Fruit fly (Drosophila melanogaster) whole organism, wandering third instar larva: ENCODE measurements around the gene CG13675.

Experiments
- Abd-B ChIP-seq: fragments of >200 bp; optimal IDR thresholded peaks from 2 replicates; lab custom pipeline; 2017; ENCODE audit warnings: missing biosample characterization, missing genetic modification characterization
- CG32264 ChIP-seq: fragments of 200-800 bp; sonication (Bioruptor generic); optimal IDR thresholded peaks from 2 replicates; lab custom pipeline; 2016; ENCODE audit warnings: missing biosample characterization, missing genetic modification characterization
- CG9705 ChIP-seq: fragments of 200-800 bp; sonication (Bioruptor generic); optimal IDR thresholded peaks from 2 replicates; lab custom pipeline; 2018; ENCODE audit warnings: missing biosample characterization, mild to moderate bottlenecking, missing genetic modification characterization
- CrebA ChIP-seq: fragments of 200-800 bp; sonication (Bioruptor generic); optimal IDR thresholded peaks from 2 replicates; lab custom pipeline; 2016; ENCODE audit warnings: missing biosample characterization, mild to moderate bottlenecking, missing genetic modification characterization, borderline replicate concordance
- Dfd ChIP-seq: fragments of >200 bp; optimal IDR thresholded peaks from 2 replicates; lab custom pipeline; 2017; ENCODE audit warnings: missing biosample characterization, missing genetic modification characterization
- Dif ChIP-seq: fragments of 200-275, 200-300 bp; sonication (Bioruptor generic); optimal IDR thresholded peaks from 2 replicates; lab custom pipeline; 2018; ENCODE audit warnings: missing biosample characterization, missing genetic modification characterization; ENCODE audit not compliant: partially characterized antibody
- GATAd ChIP-seq: sonication (Bioruptor generic); optimal IDR thresholded peaks from 2 replicates; lab custom pipeline; 2016; ENCODE audit warnings: missing biosample characterization, missing genetic modification characterization
- HLH106 ChIP-seq: fragments of 200-800 bp; optimal IDR thresholded peaks from 3 replicates; lab custom pipeline; 2019; ENCODE audit warnings: missing biosample characterization, mild to moderate bottlenecking, missing genetic modification characterization, moderate library complexity
- Hnf4 ChIP-seq: fragments of 200-800 bp; sonication (Bioruptor generic); optimal IDR thresholded peaks from 2 replicates; lab custom pipeline; 2016; ENCODE audit warnings: missing biosample characterization, mild to moderate bottlenecking, missing genetic modification characterization
- Hr78 ChIP-seq: fragments of >200 bp; optimal IDR thresholded peaks from 2 replicates; lab custom pipeline; 2017; ENCODE audit warnings: missing biosample characterization, missing genetic modification characterization
- Hr83 ChIP-seq: fragments of 200-300 bp; sonication (Bioruptor generic); optimal IDR thresholded peaks from 2 replicates; lab custom pipeline; 2016; ENCODE audit warnings: missing biosample characterization, mild to moderate bottlenecking, missing genetic modification characterization, moderate library complexity; ENCODE audit not compliant: poor library complexity, severe bottlenecking
- Jra ChIP-seq: sonication (Bioruptor generic); optimal IDR thresholded peaks from 2 replicates; lab custom pipeline; 2016; ENCODE audit warnings: missing biosample characterization, missing genetic modification characterization
- Myc ChIP-seq: fragments of >200 bp; optimal IDR thresholded peaks from 2 replicates; lab custom pipeline; 2017
- N ChIP-seq: fragments of >200 bp; optimal IDR thresholded peaks from 2 replicates; lab custom pipeline; 2018; ENCODE audit warnings: missing biosample characterization, missing external identifiers, missing genetic modification characterization
- OdsH ChIP-seq: fragments of 200-800 bp; sonication (Bioruptor generic); optimal IDR thresholded peaks from 2 replicates; lab custom pipeline; 2016; ENCODE audit warnings: missing biosample characterization, mild to moderate bottlenecking, missing genetic modification characterization
- Rel ChIP-seq, 2 experiments: fragments of 200-800 bp; sonication (Bioruptor generic) in 1 of 2; optimal IDR thresholded peaks; 2 replicates in 1 of 2; 3 replicates in 1 of 2; lab custom pipeline; 2016 to 2019; ENCODE audit warnings: mild to moderate bottlenecking in 2 of 2, missing biosample characterization in 2 of 2, missing genetic modification characterization in 2 of 2, moderate library complexity in 1 of 2
- Sp1 ChIP-seq: fragments of 200-800 bp; sonication (Bioruptor generic); optimal IDR thresholded peaks from 3 replicates; lab custom pipeline; 2019; ENCODE audit warnings: missing biosample characterization, mild to moderate bottlenecking, missing genetic modification characterization, moderate library complexity
- br ChIP-seq: fragments of 200-800 bp; sonication (Bioruptor generic); optimal IDR thresholded peaks from 2 replicates; lab custom pipeline; 2016; ENCODE audit warnings: missing biosample characterization, missing genetic modification characterization
- brk ChIP-seq: fragments of 200-800 bp; sonication (Bioruptor generic); optimal IDR thresholded peaks from 2 replicates; lab custom pipeline; 2016; ENCODE audit warnings: missing biosample characterization, mild to moderate bottlenecking, missing genetic modification characterization
- dl ChIP-seq, 2 experiments: fragments of 175-275, 200-275 bp in 1 of 2; fragments of 200-275 bp in 1 of 2; sonication (Bioruptor generic); optimal IDR thresholded peaks; lab custom pipeline; 2018; ENCODE audit warnings: mild to moderate bottlenecking in 2 of 2, missing biosample characterization in 2 of 2, missing genetic modification characterization in 2 of 2, moderate library complexity in 2 of 2; ENCODE audit not compliant: partially characterized antibody in 2 of 2, insufficient read depth in 1 of 2
- dmrt93B ChIP-seq: fragments of 200-800 bp; sonication (Bioruptor generic); optimal IDR thresholded peaks from 2 replicates; lab custom pipeline; 2018; ENCODE audit warnings: missing biosample characterization, mild to moderate bottlenecking, missing genetic modification characterization
- ey ChIP-seq: fragments of 200-800 bp; sonication (Bioruptor generic); optimal IDR thresholded peaks from 2 replicates; lab custom pipeline; 2016; ENCODE audit warnings: missing biosample characterization, missing genetic modification characterization
- foxo ChIP-seq, 2 experiments: fragments of 200-800 bp; sonication (Bioruptor generic); optimal IDR thresholded peaks; 2 replicates in 1 of 2; 3 replicates in 1 of 2; lab custom pipeline; 2016 to 2017; ENCODE audit warnings: missing biosample characterization in 2 of 2, missing genetic modification characterization in 2 of 2
- h ChIP-seq: fragments of 200-800 bp; sonication (Bioruptor generic); optimal IDR thresholded peaks from 3 replicates; lab custom pipeline; 2016; ENCODE audit warnings: missing biosample characterization, mild to moderate bottlenecking, missing genetic modification characterization
- jim ChIP-seq: fragments of 175-275, 200-325 bp; sonication (Bioruptor generic); optimal IDR thresholded peaks from 2 replicates; lab custom pipeline; 2016; ENCODE audit warnings: missing biosample characterization, mild to moderate bottlenecking, missing genetic modification characterization
- psq ChIP-seq: fragments of 200-800 bp; sonication (Bioruptor generic); optimal IDR thresholded peaks from 3 replicates; lab custom pipeline; 2017; ENCODE audit warnings: missing biosample characterization, mild to moderate bottlenecking, missing genetic modification characterization, moderate library complexity
- rgr ChIP-seq: fragments of 200-800 bp; sonication (Bioruptor generic); optimal IDR thresholded peaks from 3 replicates; lab custom pipeline; 2016; ENCODE audit warnings: missing biosample characterization, mild to moderate bottlenecking, missing genetic modification characterization
- sage ChIP-seq: fragments of 200-800 bp; sonication (Bioruptor generic); optimal IDR thresholded peaks from 2 replicates; lab custom pipeline; 2016; ENCODE audit warnings: missing biosample characterization, mild to moderate bottlenecking, missing genetic modification characterization
- sv ChIP-seq: fragments of 200-800 bp; sonication (Bioruptor generic); optimal IDR thresholded peaks from 3 replicates; lab custom pipeline; 2016; ENCODE audit warnings: missing biosample characterization, missing genetic modification characterization
- tai ChIP-seq: sonication (Bioruptor generic); optimal IDR thresholded peaks from 2 replicates; lab custom pipeline; 2016; ENCODE audit warnings: missing biosample characterization, missing genetic modification characterization
- woc ChIP-seq: sonication (Bioruptor generic); optimal IDR thresholded peaks from 2 replicates; lab custom pipeline; 2016; ENCODE audit warnings: missing biosample characterization, mild to moderate bottlenecking, missing genetic modification characterization

CG13675 gene

DNA sequence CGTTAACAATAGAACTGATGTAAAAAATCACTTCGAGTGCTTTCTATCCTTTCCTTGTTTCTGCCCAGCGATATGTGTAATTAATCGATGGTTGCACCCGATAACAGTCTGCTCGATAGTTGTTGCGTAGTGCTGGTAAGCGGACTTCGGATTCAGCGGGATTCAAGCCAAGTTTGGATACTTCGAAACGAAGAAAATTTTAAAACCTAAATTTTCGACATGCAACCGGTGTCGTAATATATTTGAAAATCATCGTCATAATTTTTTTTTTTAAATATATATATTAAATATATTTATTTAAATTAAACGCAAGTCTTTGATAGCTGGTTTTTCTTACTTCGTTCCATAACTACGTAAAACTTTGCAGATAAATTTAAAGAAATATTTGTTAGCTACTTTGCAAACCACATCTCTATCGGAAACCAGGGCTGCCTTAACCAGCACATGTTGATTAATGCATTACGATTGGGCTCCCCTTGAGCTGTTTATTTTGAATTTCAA lies 32.5 kb upstream of the CG13675 start, which contains the start of the genes UbcE2M and Dhps:
Gene UbcE2M (minus strand): TSS at position 209 of the 501 bp plus-strand sequence.
Gene Dhps (plus strand): TSS at position 429 of the 501 bp plus-strand sequence.
- TF ChIP-seq CG32264 = no peak
- peak; percentile 79 for TF ChIP-seq HLH106 (tag; lab: Kevin White, UChicago)
- peak; percentile 78 for TF ChIP-seq psq (GFP tag; lab: Kevin White, UChicago)
- peak in 1 of 2 experiments; percentile 77 for TF ChIP-seq foxo (GFP tag; optimal IDR thresholded peaks at IDR 0.05; lab: Kevin White, UChicago)
- TF ChIP-seq sv (GFP tag; lab: Kevin White, UChicago) = no peak
- TF ChIP-seq ey (GFP tag; lab: Kevin White, UChicago) = peak; percentile 54
- TF ChIP-seq br (GFP tag; lab: Kevin White, UChicago) = peak; percentile 42
- TF ChIP-seq CG9705 (GFP tag; lab: Kevin White, UChicago) = peak; percentile 67
- TF ChIP-seq Sp1 (GFP tag; lab: Kevin White, UChicago) = peak; percentile 76
- peak; percentile 40 for TF ChIP-seq Hr83 (GFP tag; lab: Kevin White, UChicago)
- no peak for TF ChIP-seq Dfd
- TF ChIP-seq Hr78 (GFP tag; lab: Kevin White, UChicago) = no peak
- peak; percentile 61 for TF ChIP-seq OdsH
- no peak for TF ChIP-seq Rel (GFP tag; optimal IDR thresholded peaks at IDR 0.05; lab: Kevin White, UChicago)
- no peak for TF ChIP-seq Rel (tag; optimal IDR thresholded peaks at IDR 0.05; lab: Kevin White, UChicago)
- no peak for TF ChIP-seq jim (GFP tag; lab: Kevin White, UChicago)
- TF ChIP-seq Myc (lab: Kevin White, UChicago) = peak; percentile 90
- TF ChIP-seq woc (GFP tag; lab: Kevin White, UChicago) = peak; percentile 46
- TF ChIP-seq GATAd (GFP tag; lab: Kevin White, UChicago) = peak; percentile 0
- peak; percentile 86 for TF ChIP-seq dmrt93B (GFP tag; lab: Kevin White, UChicago)
- TF ChIP-seq h (GFP tag; lab: Kevin White, UChicago) = peak; percentile 68
- TF ChIP-seq rgr (GFP tag; lab: Kevin White, UChicago) = peak; percentile 72

dm6 chr3L:8193016-8193415 lies 27.7 kb upstream of the CG13675 start, which contains the start of gene CG7387:
CG7387 (minus strand) TSS chr3L:8193116.
- TF ChIP-seq HLH106 (tag; lab: Kevin White, UChicago) = no peak

dm6 chr3L:8191042-8191613 lies 25.8 kb upstream of the CG13675 start, which contains the start of gene MED24:
MED24 (plus strand) TSS chr3L:8191270.
- TF ChIP-seq tai (GFP tag; lab: Kevin White, UChicago) = no peak
- peak; percentile 35 for TF ChIP-seq rgr (GFP tag; lab: Kevin White, UChicago)

DNA sequence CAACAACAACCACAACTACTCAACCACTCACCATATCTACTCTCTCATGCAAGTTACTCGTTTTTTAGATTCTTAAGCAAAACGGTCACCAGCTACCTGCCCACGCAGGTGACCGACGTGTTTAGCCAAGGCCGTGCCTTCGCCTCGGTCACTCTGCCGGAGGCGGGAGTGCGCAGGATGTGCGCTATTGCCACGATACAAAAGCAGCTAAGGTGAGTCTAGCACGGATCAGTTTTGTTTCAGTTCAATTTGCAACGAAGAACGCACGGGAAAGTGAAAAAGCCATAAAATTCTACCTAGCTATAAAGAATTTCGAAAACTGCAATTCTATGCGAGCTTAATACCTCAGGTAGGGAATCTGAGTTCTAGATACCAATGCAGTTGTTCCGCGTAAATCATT lies 23.9 kb upstream of the CG13675 start:
- TF ChIP-seq sv (GFP tag; lab: Kevin White, UChicago) (no peak), psq (GFP tag; lab: Kevin White, UChicago) (no peak), CG32264 (no peak)

DNA sequence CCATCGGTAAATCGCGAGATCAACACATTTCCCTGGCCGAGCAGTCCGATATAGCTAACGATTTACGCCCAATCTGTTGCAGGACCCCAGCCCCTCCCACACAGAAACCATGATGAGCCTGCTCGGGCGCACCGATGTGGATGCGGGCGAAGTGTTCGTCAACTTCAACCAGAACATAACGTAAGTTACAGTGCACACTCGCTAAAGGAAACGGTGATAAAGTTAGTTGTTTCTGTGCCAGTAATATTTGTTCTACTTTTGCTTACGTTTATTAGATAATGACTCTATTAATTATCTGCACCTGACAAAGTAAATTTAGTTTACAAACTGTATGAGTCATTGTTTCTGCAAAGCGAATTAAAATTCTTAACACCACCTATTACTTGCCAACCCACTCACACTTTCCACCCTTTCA lies 22.1 kb upstream of the CG13675 start:
- TF ChIP-seq h (GFP tag; lab: Kevin White, UChicago) = no peak
- no peak for TF ChIP-seq br (GFP tag; lab: Kevin White, UChicago)
- no peak for TF ChIP-seq Sp1 (GFP tag; lab: Kevin White, UChicago)
- TF ChIP-seq CrebA (GFP tag; lab: Kevin White, UChicago) = no peak

DNA sequence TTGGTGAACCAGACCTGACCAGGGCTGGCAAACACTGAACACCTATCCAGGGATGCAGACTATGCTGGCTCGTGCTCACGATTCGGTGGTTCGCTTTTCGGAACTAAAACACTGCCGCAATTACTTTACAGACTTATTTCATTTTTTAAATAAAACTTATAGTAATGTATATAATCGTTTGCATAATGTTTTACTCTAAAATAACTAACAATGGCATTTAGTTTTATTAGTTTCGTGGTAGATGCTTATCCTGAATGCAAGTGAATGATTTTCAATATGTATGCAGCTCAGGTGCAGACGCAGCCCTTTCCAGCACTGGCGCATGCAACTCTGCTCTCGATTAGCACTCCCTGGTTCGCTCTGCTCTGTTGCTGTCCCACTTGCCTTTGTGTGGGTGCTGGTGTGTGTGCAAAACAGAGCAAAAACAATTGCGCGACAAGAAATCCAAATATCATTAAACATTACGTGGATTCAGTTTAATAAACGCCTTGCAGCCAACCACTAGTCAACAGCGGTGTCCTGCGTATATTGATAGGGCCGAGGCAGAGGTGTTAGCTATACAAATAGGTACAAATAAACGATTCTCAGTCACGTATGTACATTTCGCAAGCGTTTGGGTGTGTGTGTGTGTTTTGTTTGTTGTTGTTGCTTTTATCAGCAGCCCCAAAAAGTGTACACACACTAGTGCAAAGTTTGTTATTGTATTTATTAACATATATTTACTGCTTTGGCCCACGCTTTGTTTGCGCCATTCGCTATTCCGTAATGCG lies 21.5 kb upstream of the CG13675 start, which contains the start of the genes ERR and Atg18a:
Gene ERR (minus strand): TSS at position 45 of the 770 bp plus-strand sequence.
Gene Atg18a (plus strand): TSS at position 231 of the 770 bp plus-strand sequence.
- TF ChIP-seq CrebA (GFP tag; lab: Kevin White, UChicago) (no peak), h (GFP tag; lab: Kevin White, UChicago) (peak; percentile 91), CG9705 (GFP tag; lab: Kevin White, UChicago) (peak; percentile 85), dmrt93B (GFP tag; lab: Kevin White, UChicago) (peak; percentile 91), Hnf4 (peak; percentile 90), OdsH (peak; percentile 85), Jra (peak; percentile 88), br (GFP tag; lab: Kevin White, UChicago) (peak; percentile 80), sv (GFP tag; lab: Kevin White, UChicago) (peak; percentile 90), Abd-B (GFP tag; lab: Kevin White, UChicago) (no peak), woc (GFP tag; lab: Kevin White, UChicago) (peak; percentile 91), rgr (GFP tag; lab: Kevin White, UChicago) (peak; percentile 87), sage (GFP tag; lab: Kevin White, UChicago) (peak; percentile 50), N (GFP tag; lab: Kevin White, UChicago) (peak; percentile 63), ey (GFP tag; lab: Kevin White, UChicago) (peak; percentile 84), Rel (GFP tag; optimal IDR thresholded peaks at IDR 0.05; lab: Kevin White, UChicago) (peak; percentile 49), Rel (tag; optimal IDR thresholded peaks at IDR 0.05; lab: Kevin White, UChicago) (peak; percentile 69), Sp1 (GFP tag; lab: Kevin White, UChicago) (peak; percentile 86), dl (GFP tag; optimal IDR thresholded peaks at IDR 0.05; lab: Kevin White, UChicago; ENCODE audit: insufficient read depth in 1 of 2, partially characterized antibody in 2 of 2) (no peak), HLH106 (tag; lab: Kevin White, UChicago) (peak; percentile 93), CG32264 (peak; percentile 29), Dif (GFP tag; lab: Kevin White, UChicago) (peak; percentile 5), tai (GFP tag; lab: Kevin White, UChicago) (no peak), Dfd (no peak), foxo (GFP tag; optimal IDR thresholded peaks at IDR 0.05; lab: Kevin White, UChicago) (peak in 1 of 2 experiments; percentile 92), brk (GFP tag; lab: Kevin White, UChicago) (no peak), GATAd (GFP tag; lab: Kevin White, UChicago) (peak; percentile 74)
